Worm (Caenorhabditis elegans): ENCODE data around the gene dvc-1.
A peak's percentile ranks its signal among the peaks of the same experiment; 100 is the strongest.

The dvc-1 gene

ce11 chrV:11211323-11211722 is 27.8 kb downstream of the dvc-1 start:
- no peak for TF ChIP-seq scrt-1 (GFP tag; IDR thresholded peaks at IDR 0.05)
- TF ChIP-seq ceh-36 (tag; optimal IDR thresholded peaks at IDR 0.05) = peak; percentile 19
- TF ChIP-seq sea-1 (GFP tag; conservative IDR thresholded peaks at IDR 0.05) = no peak
- no peak for TF ChIP-seq hnd-1 (tag; optimal IDR thresholded peaks at IDR 0.05)
- no peak for TF ChIP-seq F13C5.2 (tag; optimal IDR thresholded peaks at IDR 0.05)
- no peak for TF ChIP-seq ets-7 (tag; optimal IDR thresholded peaks at IDR 0.05)
- no peak for TF ChIP-seq ama-1 (optimal IDR thresholded peaks at IDR 0.05)
- TF ChIP-seq tra-4 (tag; optimal IDR thresholded peaks at IDR 0.05) = no peak

ce11 chrV:11209452-11210188 is 29.5 kb downstream of the dvc-1 start:
- TF ChIP-seq flt-1 (GFP tag; IDR thresholded peaks at IDR 0.05) (no peak), B0310.2 (tag; optimal IDR thresholded peaks at IDR 0.05) (no peak), tbx-37 (GFP tag; conservative IDR thresholded peaks at IDR 0.05) (no peak), tra-4 (tag; optimal IDR thresholded peaks at IDR 0.05) (no peak), tbx-11 (GFP tag; IDR thresholded peaks at IDR 0.05) (no peak), scrt-1 (GFP tag; IDR thresholded peaks at IDR 0.05) (no peak), hmbx-1 (tag; optimal IDR thresholded peaks at IDR 0.05) (no peak), hmg-4 (GFP tag; optimal IDR thresholded peaks at IDR 0.05) (no peak)

ce11 chrV:11206467-11206866 is 32.7 kb downstream of the dvc-1 start:
- TF ChIP-seq ceh-13 (GFP tag; optimal IDR thresholded peaks at IDR 0.05) (no peak), tbx-11 (GFP tag; IDR thresholded peaks at IDR 0.05) (no peak), ceh-36 (tag; optimal IDR thresholded peaks at IDR 0.05) (no peak), hmbx-1 (tag; optimal IDR thresholded peaks at IDR 0.05) (no peak), scrt-1 (GFP tag; IDR thresholded peaks at IDR 0.05) (no peak), hmg-4 (GFP tag; optimal IDR thresholded peaks at IDR 0.05) (no peak), hnd-1 (tag; optimal IDR thresholded peaks at IDR 0.05) (no peak), tra-4 (tag; optimal IDR thresholded peaks at IDR 0.05) (no peak), aly-1 (tag; optimal IDR thresholded peaks at IDR 0.05) (no peak), flt-1 (GFP tag; IDR thresholded peaks at IDR 0.05) (no peak), sea-1 (GFP tag; conservative IDR thresholded peaks at IDR 0.05) (no peak), ets-7 (tag; optimal IDR thresholded peaks at IDR 0.05) (no peak)

ce11 chrV:11204452-11204851 is 34.7 kb downstream of the dvc-1 start:
- TF ChIP-seq sea-1 (GFP tag; conservative IDR thresholded peaks at IDR 0.05) (no peak), F13C5.2 (tag; optimal IDR thresholded peaks at IDR 0.05) (no peak), hnd-1 (tag; optimal IDR thresholded peaks at IDR 0.05) (no peak), hmbx-1 (tag; optimal IDR thresholded peaks at IDR 0.05) (no peak), flt-1 (GFP tag; IDR thresholded peaks at IDR 0.05) (no peak), ets-7 (tag; optimal IDR thresholded peaks at IDR 0.05) (no peak), aly-1 (tag; optimal IDR thresholded peaks at IDR 0.05) (no peak), pes-1 (GFP tag; IDR thresholded peaks at IDR 0.05) (no peak), tbx-37 (GFP tag; conservative IDR thresholded peaks at IDR 0.05) (no peak), B0310.2 (tag; optimal IDR thresholded peaks at IDR 0.05) (no peak), tbx-11 (GFP tag; IDR thresholded peaks at IDR 0.05) (no peak), ceh-13 (GFP tag; optimal IDR thresholded peaks at IDR 0.05) (no peak), hmg-4 (GFP tag; optimal IDR thresholded peaks at IDR 0.05) (no peak), ama-1 (optimal IDR thresholded peaks at IDR 0.05) (no peak), scrt-1 (GFP tag; IDR thresholded peaks at IDR 0.05) (no peak), ceh-36 (tag; optimal IDR thresholded peaks at IDR 0.05) (no peak)

- TF ChIP-seq ama-1 (optimal IDR thresholded peaks at IDR 0.05) = no peak
- no peak for TF ChIP-seq aly-1 (tag; optimal IDR thresholded peaks at IDR 0.05)
Observed at ce11 chrV:11201826-11202565, 37.1 kb downstream of the dvc-1 start, which contains the start of gene K10D6.4. TSS of gene K10D6.4 (plus strand) at chrV:11201925.

- TF ChIP-seq hnd-1 (tag; optimal IDR thresholded peaks at IDR 0.05) (no peak), F13C5.2 (tag; optimal IDR thresholded peaks at IDR 0.05) (no peak), tra-4 (tag; optimal IDR thresholded peaks at IDR 0.05) (no peak), hmg-4 (GFP tag; optimal IDR thresholded peaks at IDR 0.05) (no peak), pes-1 (GFP tag; IDR thresholded peaks at IDR 0.05) (no peak), ets-7 (tag; optimal IDR thresholded peaks at IDR 0.05) (no peak), B0310.2 (tag; optimal IDR thresholded peaks at IDR 0.05) (no peak), sea-1 (GFP tag; conservative IDR thresholded peaks at IDR 0.05) (no peak)
Observed at ce11 chrV:11200316-11200715, 38.8 kb downstream of the dvc-1 start, which contains the start of gene K10D6.3. TSS of gene K10D6.3 (plus strand) at chrV:11200616.

ce11 chrV:11199497-11199896 is 39.6 kb downstream of the dvc-1 start:
- TF ChIP-seq hmg-4 (GFP tag; optimal IDR thresholded peaks at IDR 0.05) (no peak), sea-1 (GFP tag; conservative IDR thresholded peaks at IDR 0.05) (no peak), hnd-1 (tag; optimal IDR thresholded peaks at IDR 0.05) (no peak), pes-1 (GFP tag; IDR thresholded peaks at IDR 0.05) (no peak), tra-4 (tag; optimal IDR thresholded peaks at IDR 0.05) (no peak), hmbx-1 (tag; optimal IDR thresholded peaks at IDR 0.05) (no peak), F13C5.2 (tag; optimal IDR thresholded peaks at IDR 0.05) (no peak), scrt-1 (GFP tag; IDR thresholded peaks at IDR 0.05) (no peak), tbx-37 (GFP tag; conservative IDR thresholded peaks at IDR 0.05) (no peak), flt-1 (GFP tag; IDR thresholded peaks at IDR 0.05) (no peak), aly-1 (tag; optimal IDR thresholded peaks at IDR 0.05) (no peak), ets-7 (tag; optimal IDR thresholded peaks at IDR 0.05) (no peak), ceh-13 (GFP tag; optimal IDR thresholded peaks at IDR 0.05) (no peak), tbx-11 (GFP tag; IDR thresholded peaks at IDR 0.05) (no peak), ama-1 (optimal IDR thresholded peaks at IDR 0.05) (no peak), ceh-36 (tag; optimal IDR thresholded peaks at IDR 0.05) (no peak), B0310.2 (tag; optimal IDR thresholded peaks at IDR 0.05) (no peak)

Measured in whole organism, early embryonic.